Worm (Caenorhabditis elegans) whole organism, L1 larva: Measurements from ENCODE around the gene nhr-21.

Experiments used
- ceh-82 ChIP-seq, 3 experiments: fragments of 150-350 bp in 1 of 3; sonication (generic microtip) in 2 of 3; optimal IDR thresholded peaks; 2 replicates each; lab custom pipeline; 2014 to 2017; ENCODE audit warnings: missing biosample characterization in 3 of 3, missing genetic modification characterization in 3 of 3
- nhr-47 ChIP-seq: sonication (generic microtip); optimal IDR thresholded peaks from 2 replicates; lab custom pipeline; 2016; ENCODE audit warnings: mild to moderate bottlenecking, missing genetic modification characterization, moderate library complexity, missing compliant biosample characterization
- rnt-1 ChIP-seq: sonication (generic microtip); optimal IDR thresholded peaks from 2 replicates; lab custom pipeline; 2016; ENCODE audit warnings: mild to moderate bottlenecking, missing genetic modification characterization, moderate library complexity, missing compliant biosample characterization
- sup-37 ChIP-seq: fragments of 200-800 bp; sonication (Bioruptor generic); optimal IDR thresholded peaks from 2 replicates; lab custom pipeline; 2018; ENCODE audit warnings: mild to moderate bottlenecking, missing genetic modification characterization, missing compliant biosample characterization

- TF ChIP-seq nhr-47 (tag; lab: Kevin White, UChicago) (peak; percentile 47), sup-37 (GFP tag; lab: Kevin White, UChicago) (peak; percentile 29), ceh-82 (tag; optimal IDR thresholded peaks at IDR 0.05; lab: Kevin White, UChicago) (no peak), rnt-1 (tag; lab: Kevin White, UChicago) (peak; percentile 90)
Measured at ce11 chrII:7323317-7323716, 15.7 kb upstream of the nhr-21 start.
